Worm (Caenorhabditis elegans) whole organism, late embryonic: ENCODE results near the gene wrt-2.
A peak's percentile ranks its signal among the peaks of the same experiment; 100 is the strongest.

Experiments
- C08G9.2 ChIP-seq: sonication (generic microtip); optimal IDR thresholded peaks from 2 replicates; lab custom pipeline; 2016; ENCODE audit warnings: mild to moderate bottlenecking, missing genetic modification characterization, moderate library complexity, missing compliant biosample characterization
- F13H6.1 ChIP-seq: sonication (generic microtip); optimal IDR thresholded peaks from 2 replicates; lab custom pipeline; 2016; ENCODE audit warnings: missing genetic modification characterization, missing compliant biosample characterization
- T23F11.4 ChIP-seq: fragments of 200-800 bp; sonication (Bioruptor generic); optimal IDR thresholded peaks from 2 replicates; lab custom pipeline; 2018; ENCODE audit warnings: mild to moderate bottlenecking, missing genetic modification characterization, missing compliant biosample characterization
- ama-1 ChIP-seq: fragments of 150-350 bp; optimal IDR thresholded peaks from 2 replicates; lab custom pipeline; 2014
- ceh-18 ChIP-seq: sonication (generic microtip); optimal IDR thresholded peaks from 2 replicates; lab custom pipeline; 2016; ENCODE audit warnings: missing genetic modification characterization, missing compliant biosample characterization
- ceh-30 ChIP-seq: fragments of 150-350 bp; optimal IDR thresholded peaks from 2 replicates; lab custom pipeline; 2014; ENCODE audit warnings: missing biosample characterization, missing genetic modification characterization
- ceh-31 ChIP-seq: sonication (generic microtip); optimal IDR thresholded peaks from 2 replicates; lab custom pipeline; 2016; ENCODE audit warnings: missing genetic modification characterization, missing compliant biosample characterization
- ceh-34 ChIP-seq: sonication (generic microtip); optimal IDR thresholded peaks from 2 replicates; lab custom pipeline; 2016; ENCODE audit warnings: mild to moderate bottlenecking, missing genetic modification characterization, missing compliant biosample characterization
- ceh-48 ChIP-seq: sonication (generic microtip); optimal IDR thresholded peaks from 2 replicates; lab custom pipeline; 2016; ENCODE audit warnings: missing genetic modification characterization, inconsistent platforms, missing compliant biosample characterization
- ceh-6 ChIP-seq: fragments of 200-800 bp; sonication (Bioruptor generic); optimal IDR thresholded peaks from 2 replicates; lab custom pipeline; 2018; ENCODE audit warnings: mild to moderate bottlenecking, missing genetic modification characterization, missing compliant biosample characterization
- che-1 ChIP-seq: sonication (generic microtip); optimal IDR thresholded peaks from 2 replicates; lab custom pipeline; 2016; ENCODE audit warnings: mild to moderate bottlenecking, missing genetic modification characterization, missing compliant biosample characterization
- dmd-4 ChIP-seq: sonication (generic microtip); optimal IDR thresholded peaks from 2 replicates; lab custom pipeline; 2016; ENCODE audit warnings: borderline replicate concordance, missing genetic modification characterization, missing compliant biosample characterization
- dve-1 ChIP-seq: sonication (generic microtip); optimal IDR thresholded peaks from 2 replicates; lab custom pipeline; 2017; ENCODE audit warnings: antibody characterized with exemption, mild to moderate bottlenecking, missing genetic modification characterization, missing compliant biosample characterization
- elt-2 ChIP-seq: sonication (generic microtip); optimal IDR thresholded peaks from 2 replicates; lab custom pipeline; 2016; ENCODE audit warnings: missing genetic modification reagents, missing genetic modification characterization, missing compliant biosample characterization
- ets-4 ChIP-seq: sonication (generic microtip); optimal IDR thresholded peaks from 2 replicates; lab custom pipeline; 2016; ENCODE audit warnings: missing genetic modification characterization, missing compliant biosample characterization
- fax-1 ChIP-seq: sonication (generic microtip); optimal IDR thresholded peaks from 2 replicates; lab custom pipeline; 2016; ENCODE audit warnings: missing genotype, missing genetic modification characterization, missing compliant biosample characterization
- gmeb-2 ChIP-seq: sonication (generic microtip); optimal IDR thresholded peaks from 2 replicates; lab custom pipeline; 2016; ENCODE audit warnings: missing genetic modification characterization, inconsistent platforms, missing compliant biosample characterization
- hlh-15 ChIP-seq: sonication (generic microtip); optimal IDR thresholded peaks from 2 replicates; lab custom pipeline; 2016; ENCODE audit warnings: missing genetic modification characterization, missing compliant biosample characterization
- hlh-30 ChIP-seq: sonication (generic microtip); optimal IDR thresholded peaks from 2 replicates; lab custom pipeline; 2017; ENCODE audit warnings: antibody characterized with exemption, missing genetic modification characterization, missing compliant biosample characterization; ENCODE audit not compliant: insufficient read depth
- hlh-6 ChIP-seq: sonication (generic microtip); optimal IDR thresholded peaks from 2 replicates; lab custom pipeline; 2016; ENCODE audit warnings: missing genotype, missing genetic modification characterization, missing compliant biosample characterization
- hlh-8 ChIP-seq: sonication (generic microtip); optimal IDR thresholded peaks from 2 replicates; lab custom pipeline; 2016; ENCODE audit warnings: missing genotype, missing genetic modification characterization, missing compliant biosample characterization
- lim-6 ChIP-seq: sonication (generic microtip); optimal IDR thresholded peaks from 2 replicates; lab custom pipeline; 2016; ENCODE audit warnings: missing genetic modification characterization, missing compliant biosample characterization
- lin-11 ChIP-seq: fragments of 200-800 bp; sonication (Bioruptor generic); optimal IDR thresholded peaks from 2 replicates; lab custom pipeline; 2018; ENCODE audit warnings: mild to moderate bottlenecking, missing genetic modification characterization, missing compliant biosample characterization
- nfya-1 ChIP-seq: sonication (generic microtip); optimal IDR thresholded peaks from 2 replicates; lab custom pipeline; 2017; ENCODE audit warnings: missing genetic modification characterization, mild to moderate bottlenecking, missing compliant biosample characterization, antibody characterized with exemption, moderate library complexity
- nhr-11 ChIP-seq: fragments of 150-350 bp; optimal IDR thresholded peaks from 2 replicates; lab custom pipeline; 2014; ENCODE audit warnings: missing biosample characterization, missing genetic modification characterization
- pag-3 ChIP-seq: sonication (generic microtip); optimal IDR thresholded peaks from 2 replicates; lab custom pipeline; 2016; ENCODE audit warnings: missing compliant biosample characterization, missing genetic modification characterization, borderline replicate concordance
- pax-1 ChIP-seq: fragments of 150-350 bp; optimal IDR thresholded peaks from 2 replicates; lab custom pipeline; 2014; ENCODE audit warnings: missing biosample characterization, missing genetic modification characterization
- pha-4 ChIP-seq: fragments of 150-350 bp; optimal IDR thresholded peaks from 2 replicates; lab custom pipeline; 2018; ENCODE audit warnings: missing biosample characterization, missing genetic modification reagents, missing genetic modification characterization
- pros-1 ChIP-seq: fragments of 150-350 bp; optimal IDR thresholded peaks from 2 replicates; lab custom pipeline; 2014; ENCODE audit warnings: missing biosample characterization, missing genetic modification reagents, missing genetic modification characterization
- rnt-1 ChIP-seq: sonication (generic microtip); optimal IDR thresholded peaks from 2 replicates; lab custom pipeline; 2016; ENCODE audit warnings: missing genetic modification characterization, missing compliant biosample characterization
- sdc-2 ChIP-seq: sonication (generic microtip); optimal IDR thresholded peaks from 2 replicates; lab custom pipeline; 2016; ENCODE audit warnings: missing genotype, missing genetic modification characterization, missing compliant biosample characterization
- tbx-2 ChIP-seq: sonication (generic microtip); optimal IDR thresholded peaks from 2 replicates; lab custom pipeline; 2016; ENCODE audit warnings: missing genetic modification characterization, missing compliant biosample characterization
- ttx-3 ChIP-seq: sonication (generic microtip); optimal IDR thresholded peaks from 2 replicates; lab custom pipeline; 2016; ENCODE audit warnings: missing genetic modification reagents, missing genetic modification characterization, missing compliant biosample characterization
- unc-3 ChIP-seq, 2 experiments: fragments of 200-800 bp in 1 of 2; sonication (Bioruptor generic) in 1 of 2; sonication (generic microtip) in 1 of 2; conservative IDR thresholded peaks in 1 of 2; optimal IDR thresholded peaks in 1 of 2; 2 replicates each; pipeline versions ENCODE4 v1.3.6 to Lab custom; 2016 to 2022; ENCODE audit warnings: missing compliant biosample characterization in 2 of 2, missing genetic modification characterization in 2 of 2, missing genetic modification reagents in 1 of 2
- unc-42 ChIP-seq: sonication (generic microtip); optimal IDR thresholded peaks from 2 replicates; lab custom pipeline; 2016; ENCODE audit warnings: missing genotype, missing genetic modification characterization, missing compliant biosample characterization
- unc-55 ChIP-seq: sonication (generic microtip); optimal IDR thresholded peaks from 2 replicates; lab custom pipeline; 2017; ENCODE audit warnings: missing biosample characterization, missing genetic modification reagents, missing genetic modification characterization
- zip-5 ChIP-seq: sonication (generic microtip); optimal IDR thresholded peaks from 2 replicates; lab custom pipeline; 2016; ENCODE audit warnings: missing genetic modification characterization, missing compliant biosample characterization
- ztf-16 ChIP-seq: sonication (generic microtip); optimal IDR thresholded peaks from 2 replicates; lab custom pipeline; 2017; ENCODE audit warnings: missing genetic modification characterization, missing compliant biosample characterization

wrt-2 gene

DNA sequence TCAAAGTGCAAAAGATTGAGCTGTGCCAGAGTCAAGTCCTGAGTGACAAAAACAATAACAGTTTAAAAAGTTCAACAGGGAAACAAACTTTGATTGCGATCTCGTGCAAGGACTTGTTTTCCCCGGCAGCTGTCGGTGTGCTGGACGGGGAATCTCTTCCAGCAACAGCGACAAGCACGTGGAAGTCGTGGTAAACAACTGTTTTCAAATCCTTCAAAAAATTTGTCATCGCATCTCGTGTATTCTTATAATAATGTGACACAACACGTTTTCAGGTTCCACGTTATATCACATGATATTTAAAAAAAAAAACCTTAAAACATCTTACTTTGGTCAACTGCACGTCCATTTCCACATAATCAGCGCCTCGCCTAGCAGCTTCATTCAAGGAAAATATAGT is 14.5 kb upstream of the wrt-2 start:
- no peak for TF ChIP-seq C08G9.2 (tag; lab: Kevin White, UChicago)
- no peak for TF ChIP-seq sdc-2 (tag; lab: Kevin White, UChicago)

DNA sequence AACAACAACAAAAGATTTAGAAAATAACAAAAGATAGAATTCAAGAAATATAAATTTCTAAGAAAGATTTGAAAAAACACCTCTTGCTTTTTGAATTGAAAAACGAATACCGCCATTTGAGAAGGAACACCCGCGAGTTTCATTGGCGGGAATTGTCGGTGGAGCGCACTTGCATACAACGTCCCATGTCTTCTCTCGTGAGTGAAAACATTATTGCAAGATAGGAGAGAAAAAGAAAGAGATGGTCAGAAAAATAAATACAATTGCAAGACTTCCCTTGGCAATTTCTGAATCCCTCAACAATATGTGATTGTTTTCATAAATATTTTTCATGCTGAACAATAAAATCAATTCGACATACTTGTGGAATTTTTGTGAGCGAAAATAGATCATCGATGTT is 12.0 kb upstream of the wrt-2 start, which contains the start of gene K10B3.5:
Gene K10B3.5, minus strand, starts transcription at position 343 of the 400 bp plus-strand sequence.
- TF ChIP-seq hlh-30 (tag; lab: Kevin White, UChicago) (peak; percentile 89), pax-1 (tag; lab: Kevin White, UChicago) (peak; percentile 44), T23F11.4 (GFP tag; lab: Kevin White, UChicago) (no peak), ceh-31 (peak; percentile 59), ceh-34 (tag; lab: Kevin White, UChicago) (peak; percentile 48), sdc-2 (tag; lab: Kevin White, UChicago) (peak; percentile 14), unc-3 (GFP tag; conservative IDR thresholded peaks at IDR 0.05; lab: Robert Waterston, UW) (no peak), unc-3 (tag; optimal IDR thresholded peaks at IDR 0.05; lab: Kevin White, UChicago) (no peak), ceh-18 (tag; lab: Kevin White, UChicago) (peak; percentile 34), rnt-1 (peak; percentile 17), elt-2 (peak; percentile 19), unc-42 (tag; lab: Kevin White, UChicago) (peak; percentile 33), nfya-1 (tag; lab: Kevin White, UChicago) (peak; percentile 59), lin-11 (tag; lab: Kevin White, UChicago) (no peak)

DNA sequence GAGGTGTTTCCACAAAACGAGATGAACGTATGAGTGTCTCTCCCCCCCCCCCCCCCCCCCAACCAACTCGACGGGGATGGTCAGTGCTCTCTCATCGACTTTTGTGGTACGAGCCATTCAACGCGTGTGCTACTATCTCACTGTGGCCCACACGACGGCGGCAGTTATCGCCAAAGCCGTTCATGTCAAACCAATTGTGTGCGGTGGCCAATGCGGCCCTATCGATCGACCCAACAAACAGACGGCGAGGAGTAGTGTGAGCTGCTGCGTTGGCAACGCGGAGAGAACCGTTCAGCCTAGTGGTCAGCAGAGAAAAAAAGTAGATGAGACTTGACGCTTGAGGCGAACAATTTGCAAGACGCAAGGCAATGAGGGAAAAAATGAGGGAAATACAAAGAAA is 8.7 kb upstream of the wrt-2 start:
- TF ChIP-seq nhr-11 = no peak
- peak; percentile 15 for TF ChIP-seq ceh-31
- TF ChIP-seq ceh-34 (tag; lab: Kevin White, UChicago) = peak; percentile 8
- peak; percentile 59 for TF ChIP-seq tbx-2
- TF ChIP-seq unc-42 (tag; lab: Kevin White, UChicago) = no peak
- peak; percentile 20 for TF ChIP-seq unc-55
- no peak for TF ChIP-seq hlh-8 (tag; lab: Kevin White, UChicago)
- no peak for TF ChIP-seq che-1 (tag; lab: Kevin White, UChicago)
- peak; percentile 60 for TF ChIP-seq ceh-48 (tag; lab: Kevin White, UChicago)
- TF ChIP-seq ceh-30 (tag; lab: Kevin White, UChicago) = no peak
- no peak for TF ChIP-seq ets-4
- TF ChIP-seq nfya-1 (tag; lab: Kevin White, UChicago) = peak; percentile 55
- TF ChIP-seq hlh-15 (tag; lab: Kevin White, UChicago) = no peak
- TF ChIP-seq dve-1 (tag; lab: Kevin White, UChicago) = no peak
- TF ChIP-seq ztf-16 = no peak
- TF ChIP-seq zip-5 (tag; lab: Kevin White, UChicago) = no peak
- TF ChIP-seq pag-3 = no peak
- no peak for TF ChIP-seq elt-2
- peak; percentile 33 for TF ChIP-seq ceh-6
- TF ChIP-seq ama-1 (lab: Kevin White, UChicago) = no peak
- TF ChIP-seq fax-1 (tag; lab: Kevin White, UChicago) = no peak
- no peak for TF ChIP-seq pha-4
- no peak for TF ChIP-seq dmd-4 (tag; lab: Kevin White, UChicago)
- no peak for TF ChIP-seq lim-6

DNA sequence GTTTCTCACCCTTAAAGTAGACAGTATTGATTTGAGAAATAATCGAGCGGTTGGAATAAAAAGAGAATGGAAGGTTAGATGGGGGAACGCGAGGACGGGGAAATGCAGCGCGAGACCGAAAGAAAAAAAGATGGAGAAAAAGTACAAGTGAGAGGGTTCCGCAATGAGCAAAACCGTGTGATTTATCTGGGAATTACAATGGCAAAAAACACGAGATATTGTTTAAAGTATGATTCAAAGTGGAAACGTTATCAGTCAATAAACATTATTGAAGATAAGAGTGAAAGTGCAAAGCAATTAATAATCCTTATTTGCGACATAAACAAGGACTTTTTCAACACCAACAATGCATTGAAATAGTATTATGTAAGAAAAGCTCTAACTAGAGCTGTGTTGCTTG is 8.0 kb upstream of the wrt-2 start, which contains the start of gene ztf-13:
Gene ztf-13, minus strand, starts transcription at position 11 of the 400 bp plus-strand sequence.
- TF ChIP-seq pros-1 (no peak), elt-2 (peak; percentile 4)

DNA sequence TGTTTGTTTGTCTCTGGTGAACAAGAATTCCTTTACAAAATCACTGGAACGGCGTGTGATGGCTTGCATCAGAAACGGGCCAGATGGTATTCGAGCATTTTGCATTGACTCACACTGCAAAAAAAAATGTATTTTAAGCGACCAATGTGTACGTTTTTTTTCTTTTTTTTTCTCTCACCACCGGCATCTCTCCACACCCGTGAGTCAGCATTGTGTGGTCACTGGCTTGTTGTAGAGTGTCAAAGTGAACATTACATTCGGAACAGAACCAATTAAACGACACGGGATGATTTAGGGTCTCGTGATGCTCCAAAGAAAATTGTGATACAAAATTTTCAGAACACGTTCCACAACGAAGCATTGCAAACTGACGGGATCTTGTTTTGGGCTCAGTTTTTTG is 7.4 kb upstream of the wrt-2 start:
- TF ChIP-seq ttx-3 (tag; lab: Kevin White, UChicago) (no peak), F13H6.1 (tag; lab: Kevin White, UChicago) (no peak), pha-4 (no peak), ceh-18 (tag; lab: Kevin White, UChicago) (no peak), gmeb-2 (no peak), hlh-6 (tag; lab: Kevin White, UChicago) (no peak)
